Worm (Caenorhabditis elegans) whole organism, mixed stage, embryonic: ENCODE data around the gene ace-1.

ENCODE experiments used
- M03D4.4 ChIP-seq: sonication (generic microtip); optimal IDR thresholded peaks from 2 replicates; lab custom pipeline; 2017; ENCODE audit warnings: mild to moderate bottlenecking, missing genetic modification characterization, missing compliant biosample characterization
- bed-3 ChIP-seq: fragments of 200-800 bp; sonication (Bioruptor generic); optimal IDR thresholded peaks from 3 replicates; lab custom pipeline; 2018; ENCODE audit warnings: mild to moderate bottlenecking, missing genetic modification characterization, moderate library complexity, missing compliant biosample characterization
- ceh-39 ChIP-seq: fragments of 150-350 bp; optimal IDR thresholded peaks from 2 replicates; lab custom pipeline; 2014; ENCODE audit warnings: missing biosample characterization, missing genetic modification characterization
- ceh-43 ChIP-seq: fragments of 200-800 bp; sonication (Bioruptor generic); optimal IDR thresholded peaks from 2 replicates; lab custom pipeline; 2018; ENCODE audit warnings: mild to moderate bottlenecking, missing genetic modification characterization, moderate library complexity, missing compliant biosample characterization
- ceh-83 ChIP-seq: fragments of 200-800 bp; sonication (Bioruptor generic); optimal IDR thresholded peaks from 2 replicates; lab custom pipeline; 2018; ENCODE audit warnings: mild to moderate bottlenecking, missing genetic modification characterization, missing compliant biosample characterization
- ces-1 ChIP-seq: fragments of 150-350 bp; optimal IDR thresholded peaks from 2 replicates; lab custom pipeline; 2014; ENCODE audit warnings: missing biosample characterization, missing genetic modification reagents, missing genetic modification characterization
- cnd-1 ChIP-seq: fragments of 200-800 bp; sonication (Bioruptor generic); optimal IDR thresholded peaks from 2 replicates; lab custom pipeline; 2018; ENCODE audit warnings: mild to moderate bottlenecking, missing genetic modification characterization, missing compliant biosample characterization
- drap-1 ChIP-seq: fragments of 200-800 bp; sonication (Bioruptor generic); optimal IDR thresholded peaks from 3 replicates; lab custom pipeline; 2018; ENCODE audit warnings: mild to moderate bottlenecking, missing genetic modification characterization, missing compliant biosample characterization
- elt-3 ChIP-seq: fragments of 150-350 bp; optimal IDR thresholded peaks from 2 replicates; lab custom pipeline; 2014; ENCODE audit warnings: missing biosample characterization, missing genetic modification characterization
- flh-1 ChIP-seq: fragments of 200-800 bp; sonication (Bioruptor generic); optimal IDR thresholded peaks from 2 replicates; lab custom pipeline; 2018; ENCODE audit warnings: mild to moderate bottlenecking, missing genetic modification characterization, moderate library complexity, missing compliant biosample characterization
- ham-2 ChIP-seq: fragments of 200-800 bp; sonication (Bioruptor generic); optimal IDR thresholded peaks from 2 replicates; lab custom pipeline; 2018; ENCODE audit warnings: mild to moderate bottlenecking, missing genetic modification characterization, missing compliant biosample characterization
- hlh-1 ChIP-seq: fragments of 150-350 bp; optimal IDR thresholded peaks from 2 replicates; lab custom pipeline; 2014; ENCODE audit warnings: missing biosample characterization, missing genetic modification reagents, missing genetic modification characterization
- lin-13 ChIP-seq: fragments of 150-350 bp; optimal IDR thresholded peaks from 2 replicates; lab custom pipeline; 2014; ENCODE audit warnings: missing biosample characterization, missing genetic modification characterization
- lin-32 ChIP-seq: fragments of 200-800 bp; sonication (Bioruptor generic); optimal IDR thresholded peaks from 2 replicates; lab custom pipeline; 2018; ENCODE audit warnings: mild to moderate bottlenecking, missing genetic modification characterization, missing compliant biosample characterization
- mab-5 ChIP-seq: fragments of 150-350 bp; optimal IDR thresholded peaks from 2 replicates; lab custom pipeline; 2014; ENCODE audit warnings: missing biosample characterization, missing genetic modification characterization
- nhr-237 ChIP-seq: fragments of 150-350 bp; optimal IDR thresholded peaks from 2 replicates; lab custom pipeline; 2014; ENCODE audit warnings: missing biosample characterization, missing genetic modification characterization
- nhr-76 ChIP-seq: sonication (generic microtip); optimal IDR thresholded peaks from 2 replicates; lab custom pipeline; 2017; ENCODE audit warnings: missing biosample characterization, missing genetic modification characterization
- sem-2 ChIP-seq: fragments of 200-800 bp; sonication (Bioruptor generic); optimal IDR thresholded peaks from 2 replicates; lab custom pipeline; 2018; ENCODE audit warnings: mild to moderate bottlenecking, missing genetic modification characterization, missing compliant biosample characterization
- snpc-4 ChIP-seq: fragments of 150-350 bp; optimal IDR thresholded peaks from 2 replicates; lab custom pipeline; 2014; ENCODE audit warnings: missing biosample characterization, missing genetic modification characterization
- unc-120 ChIP-seq: sonication (generic microtip); optimal IDR thresholded peaks from 2 replicates; lab custom pipeline; 2017; ENCODE audit warnings: missing genetic modification characterization, missing compliant biosample characterization; ENCODE audit not compliant: poor library complexity, severe bottlenecking
- unc-39 ChIP-seq: fragments of 150-350 bp; optimal IDR thresholded peaks from 2 replicates; lab custom pipeline; 2014; ENCODE audit warnings: missing biosample characterization, missing genetic modification characterization
- unc-62 ChIP-seq: fragments of 150-350 bp; optimal IDR thresholded peaks from 2 replicates; lab custom pipeline; 2014; ENCODE audit warnings: missing biosample characterization, missing genetic modification reagents, missing genetic modification characterization
- zip-8 ChIP-seq: fragments of 150-350 bp; optimal IDR thresholded peaks from 2 replicates; lab custom pipeline; 2014; ENCODE audit warnings: missing biosample characterization, missing genetic modification characterization
- ztf-11 ChIP-seq: fragments of 150-350 bp; optimal IDR thresholded peaks from 2 replicates; lab custom pipeline; 2014; ENCODE audit warnings: missing biosample characterization, missing genetic modification characterization

ace-1 gene

DNA sequence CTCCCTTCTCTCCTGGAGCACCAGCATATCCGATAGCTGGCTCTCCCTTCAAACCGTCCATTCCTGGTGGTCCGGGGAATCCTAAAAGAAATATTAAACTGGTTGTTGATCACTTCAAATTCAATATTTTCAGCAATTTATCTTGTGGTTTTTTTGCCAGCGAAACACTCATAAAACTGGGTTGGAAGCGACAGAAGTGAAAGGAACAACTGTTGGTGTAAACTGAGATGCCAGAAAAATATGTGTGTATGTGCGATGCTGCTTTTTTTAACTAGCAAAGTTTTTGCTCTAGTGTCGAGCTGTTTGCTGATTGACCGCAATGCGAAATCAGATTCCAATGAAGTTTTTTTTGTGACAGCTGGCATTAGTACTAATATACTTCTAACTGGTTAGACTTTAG is 20.1 kb downstream of the ace-1 start:
- TF ChIP-seq ceh-39 (tag; lab: Kevin White, UChicago) (no peak), bed-3 (GFP tag; lab: Kevin White, UChicago) (no peak), hlh-1 (tag; lab: Kevin White, UChicago) (peak; percentile 47), snpc-4 (tag; lab: Kevin White, UChicago) (no peak), unc-39 (no peak), drap-1 (no peak), cnd-1 (tag; lab: Kevin White, UChicago) (no peak)
- TF ChIP-seq, all 35 proteins: peak for 1

DNA sequence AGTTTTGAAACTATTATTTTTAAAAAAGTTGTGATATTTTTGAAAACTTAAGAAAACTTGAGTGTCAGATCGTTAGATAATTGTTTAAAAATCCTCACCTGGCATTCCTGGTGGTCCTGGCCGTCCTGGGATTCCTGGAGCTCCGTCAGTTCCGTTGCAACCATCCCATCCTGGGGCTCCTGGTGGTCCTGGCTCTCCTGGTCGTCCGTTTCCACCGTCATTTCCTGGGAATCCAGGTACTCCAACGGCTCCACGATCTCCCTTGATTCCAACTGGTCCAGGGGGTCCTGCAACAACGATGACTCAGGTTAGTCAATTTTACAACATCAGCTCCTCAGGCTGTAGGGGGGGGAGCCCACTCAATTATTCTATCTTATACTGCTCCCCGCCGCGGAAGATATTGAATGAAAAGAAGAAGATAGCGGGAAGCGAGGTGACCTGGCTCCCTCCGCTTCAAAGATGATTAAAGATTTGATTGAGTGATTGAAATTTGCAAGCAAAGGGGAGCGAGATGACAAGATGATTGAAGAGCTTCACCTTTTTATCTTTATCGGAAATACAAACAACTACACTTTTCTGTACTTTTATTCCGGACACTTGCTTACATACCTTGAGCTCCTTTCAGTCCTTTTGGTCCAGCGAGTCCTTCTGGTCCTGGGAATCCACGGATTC is 20.7 kb downstream of the ace-1 start:
- TF ChIP-seq bed-3 (GFP tag; lab: Kevin White, UChicago) (no peak), unc-39 (no peak), hlh-1 (tag; lab: Kevin White, UChicago) (no peak), unc-120 (tag; lab: Kevin White, UChicago) (peak; percentile 2), lin-32 (GFP tag; lab: Kevin White, UChicago) (no peak), unc-62 (GFP tag; lab: Kevin White, UChicago) (peak; percentile 78), zip-8 (no peak), ceh-83 (GFP tag; lab: Kevin White, UChicago) (no peak), sem-2 (GFP tag; lab: Kevin White, UChicago) (no peak), ztf-11 (tag; lab: Kevin White, UChicago) (no peak), lin-13 (tag; lab: Kevin White, UChicago) (no peak), nhr-76 (no peak), ceh-39 (tag; lab: Kevin White, UChicago) (no peak), ceh-43 (no peak)

DNA sequence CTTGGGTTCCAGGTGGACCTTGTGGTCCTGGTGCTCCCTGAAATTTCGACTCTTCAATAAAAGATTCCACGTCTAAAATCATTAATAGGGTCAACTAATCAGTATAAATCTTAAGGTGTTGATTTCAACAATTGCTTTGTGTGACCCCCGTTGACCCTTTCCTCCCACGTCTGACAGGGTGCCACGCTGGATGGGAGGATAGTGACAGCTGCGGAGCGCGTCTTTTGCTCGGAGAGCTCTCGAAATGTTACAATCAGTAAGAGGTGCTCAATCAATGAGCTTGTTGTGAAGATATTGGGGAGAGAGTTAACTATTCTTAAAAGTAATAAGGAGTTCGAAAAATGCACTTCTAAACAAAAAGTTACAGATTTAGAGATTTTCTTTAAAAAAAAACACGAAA is 21.3 kb downstream of the ace-1 start:
- TF ChIP-seq sem-2 (GFP tag; lab: Kevin White, UChicago): no peak
- peak; percentile 14 for TF ChIP-seq unc-120 (tag; lab: Kevin White, UChicago)
- peak; percentile 91 for TF ChIP-seq hlh-1 (tag; lab: Kevin White, UChicago)
- no peak for TF ChIP-seq M03D4.4 (tag; lab: Kevin White, UChicago)
- no peak for TF ChIP-seq nhr-237 (tag; lab: Kevin White, UChicago)
- no peak for TF ChIP-seq lin-13 (tag; lab: Kevin White, UChicago)

DNA sequence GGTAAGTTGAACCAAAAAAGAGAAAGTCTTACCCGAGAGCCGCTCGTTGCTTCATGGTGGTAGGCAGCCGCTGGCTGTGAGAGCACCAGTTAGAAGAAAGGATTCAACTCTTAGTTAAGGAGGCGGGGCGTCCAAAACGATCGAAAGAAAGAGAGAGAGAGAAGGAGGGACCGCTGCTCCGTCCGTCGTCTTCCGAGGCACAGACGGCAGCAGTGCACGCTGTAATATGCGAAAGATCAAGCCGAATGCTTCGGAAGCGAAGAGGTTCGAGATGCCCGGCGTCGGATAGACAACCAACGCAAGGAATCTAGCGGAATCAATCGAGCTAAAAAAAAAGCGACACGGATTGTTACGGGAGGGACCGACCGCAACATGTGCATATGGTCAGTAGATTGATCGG is 22.2 kb downstream of the ace-1 start, which contains the start of gene let-2:
Gene let-2, minus strand, starts transcription at position 68 of the 400 bp plus-strand sequence.
- peak; percentile 85 for TF ChIP-seq unc-120 (tag; lab: Kevin White, UChicago)
- TF ChIP-seq hlh-1 (tag; lab: Kevin White, UChicago): peak; percentile 75
- TF ChIP-seq lin-13 (tag; lab: Kevin White, UChicago): no peak
- no peak for TF ChIP-seq ham-2

DNA sequence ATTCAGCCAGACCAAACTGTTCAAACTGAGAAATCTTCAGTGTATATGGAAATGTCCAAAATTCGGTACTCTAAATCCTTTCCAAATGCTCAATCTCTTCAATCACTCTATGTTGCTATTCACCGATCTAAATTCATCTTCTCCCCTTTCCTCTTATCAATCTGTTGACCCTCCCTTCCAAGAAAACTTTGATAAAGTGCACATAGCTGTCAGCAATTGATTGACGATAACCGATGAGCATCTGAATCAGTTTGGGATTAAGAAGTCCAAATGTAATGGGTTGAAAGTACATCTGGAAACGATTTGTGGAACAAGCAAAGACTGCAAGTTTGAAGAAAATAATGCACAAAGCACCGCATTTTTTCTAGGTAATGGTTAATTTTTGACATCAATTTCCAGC is 22.9 kb downstream of the ace-1 start:
- TF ChIP-seq elt-3 (no peak), unc-62 (GFP tag; lab: Kevin White, UChicago) (peak; percentile 99)

DNA sequence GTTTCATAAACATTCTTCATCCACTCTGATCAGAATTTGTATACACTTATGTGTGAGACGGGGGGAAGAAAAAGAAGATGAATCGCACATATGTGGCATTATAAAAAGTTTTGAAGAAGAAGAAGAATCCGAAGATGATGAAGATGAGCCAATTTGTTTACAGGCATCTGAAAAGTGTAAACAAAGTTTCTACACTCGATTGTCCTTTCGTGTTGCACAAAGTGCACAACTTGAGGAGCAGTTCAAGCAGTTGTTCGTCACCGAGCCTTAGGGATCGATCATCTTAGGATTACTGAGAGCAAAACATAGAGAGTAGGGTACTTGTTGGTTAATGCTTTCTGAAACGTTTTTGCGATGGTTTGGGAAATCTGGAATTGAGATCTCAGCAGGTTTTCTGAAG is 24.0 kb downstream of the ace-1 start:
- no peak for TF ChIP-seq drap-1
- TF ChIP-seq hlh-1 (tag; lab: Kevin White, UChicago): peak; percentile 85
- TF ChIP-seq, all 35 proteins: peak for 1

DNA sequence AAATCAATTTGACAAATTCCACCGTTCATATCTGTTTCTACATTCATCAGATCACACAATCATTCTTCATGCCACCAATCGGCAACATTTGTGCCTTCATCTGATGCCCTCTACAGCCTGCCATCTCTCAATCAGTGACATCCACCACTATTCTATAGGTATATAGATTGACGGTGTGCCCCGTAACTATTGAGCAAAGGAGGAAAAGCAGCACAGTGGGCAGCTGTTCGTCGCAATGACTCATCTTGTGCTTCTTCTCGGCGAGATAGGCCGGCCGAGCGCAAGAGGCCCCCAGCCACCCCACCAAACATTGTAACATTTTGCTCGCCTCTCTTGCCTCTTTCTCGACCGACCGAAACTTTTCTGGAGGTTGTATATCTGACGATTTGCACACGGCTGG is 25.0 kb downstream of the ace-1 start:
- TF ChIP-seq ces-1 (GFP tag; lab: Kevin White, UChicago) (no peak), unc-62 (GFP tag; lab: Kevin White, UChicago) (peak; percentile 93), ceh-83 (GFP tag; lab: Kevin White, UChicago) (peak; percentile 25), mab-5 (peak; percentile 58), flh-1 (GFP tag; lab: Kevin White, UChicago) (no peak), unc-120 (tag; lab: Kevin White, UChicago) (peak; percentile 97), M03D4.4 (tag; lab: Kevin White, UChicago) (peak; percentile 11), hlh-1 (tag; lab: Kevin White, UChicago) (peak; percentile 99)
